Worm (Caenorhabditis elegans): Measurements from ENCODE around the gene oxi-1.

DNA sequence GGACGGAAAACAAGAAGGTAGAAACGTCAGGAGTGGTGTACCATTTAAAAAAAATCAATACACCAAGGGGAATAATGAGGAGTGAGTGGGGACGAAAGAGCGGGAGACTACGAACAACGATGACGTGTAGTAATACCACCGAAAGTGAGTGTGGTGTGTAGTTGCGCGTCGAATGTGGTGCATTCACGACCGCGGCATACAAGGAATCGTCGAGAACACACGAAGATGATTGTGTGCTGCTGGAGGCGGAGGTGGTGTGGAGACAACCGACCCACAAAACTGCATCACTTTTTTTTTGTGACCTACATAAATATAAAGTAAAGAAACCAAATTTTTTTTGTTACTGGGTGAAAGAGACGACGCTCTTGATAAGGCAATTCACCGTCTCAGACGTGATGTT, 39.7 kb upstream of the oxi-1 start:
- TF ChIP-seq jun-1 (tag; optimal IDR thresholded peaks at IDR 0.05) (peak; percentile 38), mdl-1 (tag; optimal IDR thresholded peaks at IDR 0.05) (peak in 1 of 2 experiments; percentile 48), pqm-1 (tag; optimal IDR thresholded peaks at IDR 0.05) (no peak), nhr-20 (tag; optimal IDR thresholded peaks at IDR 0.05) (peak; percentile 62), zag-1 (tag; optimal IDR thresholded peaks at IDR 0.05) (no peak), unc-62 (GFP tag; optimal IDR thresholded peaks at IDR 0.05) (no peak), nhr-12 (tag; optimal IDR thresholded peaks at IDR 0.05) (no peak), ceh-63 (GFP tag; optimal IDR thresholded peaks at IDR 0.05) (no peak), lin-15B (tag; optimal IDR thresholded peaks at IDR 0.05) (peak; percentile 44)

Data from whole organism, L1 larva.